Worm (Caenorhabditis elegans): ENCODE data around the gene mrpl-16.

The mrpl-16 gene

DNA sequence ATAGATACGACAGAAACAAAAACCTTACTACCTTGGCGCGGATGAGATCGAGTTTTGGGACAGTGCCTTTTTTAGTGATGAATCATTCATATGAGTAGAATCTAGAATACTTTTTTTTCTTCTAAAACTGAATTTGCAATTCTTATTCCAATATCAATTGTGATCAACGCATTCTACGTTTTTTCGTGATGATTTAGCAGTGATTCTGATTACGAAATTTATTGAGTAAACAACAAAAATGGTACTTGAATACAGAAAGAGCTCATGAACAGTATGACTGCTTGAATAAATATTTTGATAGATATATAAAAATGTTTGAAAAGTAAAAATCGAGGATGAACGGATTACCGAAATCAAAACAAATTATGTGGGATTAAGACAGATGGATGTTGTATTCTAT is 10.9 kb downstream of the mrpl-16 start, which contains the start of gene him-18:
Gene him-18 (minus strand): TSS at position 101 of the 400 bp plus-strand sequence.
- TF ChIP-seq hsf-1 (GFP tag; IDR thresholded peaks at IDR 0.05) = no peak
- no peak for TF ChIP-seq aptf-2 (GFP tag; conservative IDR thresholded peaks at IDR 0.05)
- no peak for TF ChIP-seq zim-3 (tag; optimal IDR thresholded peaks at IDR 0.05)
- no peak for TF ChIP-seq atf-7 (tag; optimal IDR thresholded peaks at IDR 0.05)
- no peak for TF ChIP-seq ztf-3 (GFP tag; optimal IDR thresholded peaks at IDR 0.05)
- no peak for TF ChIP-seq nfyb-1 (GFP tag; IDR thresholded peaks at IDR 0.05)
- no peak for TF ChIP-seq mcd-1 (GFP tag; IDR thresholded peaks at IDR 0.05)
- TF ChIP-seq nhr-120 (GFP tag; IDR thresholded peaks at IDR 0.05) = no peak
- TF ChIP-seq unc-62 (GFP tag; optimal IDR thresholded peaks at IDR 0.05) = no peak
- TF ChIP-seq ccch-3 (GFP tag; optimal IDR thresholded peaks at IDR 0.05) = no peak
- TF ChIP-seq bed-2 (GFP tag; IDR thresholded peaks at IDR 0.05) = no peak

DNA sequence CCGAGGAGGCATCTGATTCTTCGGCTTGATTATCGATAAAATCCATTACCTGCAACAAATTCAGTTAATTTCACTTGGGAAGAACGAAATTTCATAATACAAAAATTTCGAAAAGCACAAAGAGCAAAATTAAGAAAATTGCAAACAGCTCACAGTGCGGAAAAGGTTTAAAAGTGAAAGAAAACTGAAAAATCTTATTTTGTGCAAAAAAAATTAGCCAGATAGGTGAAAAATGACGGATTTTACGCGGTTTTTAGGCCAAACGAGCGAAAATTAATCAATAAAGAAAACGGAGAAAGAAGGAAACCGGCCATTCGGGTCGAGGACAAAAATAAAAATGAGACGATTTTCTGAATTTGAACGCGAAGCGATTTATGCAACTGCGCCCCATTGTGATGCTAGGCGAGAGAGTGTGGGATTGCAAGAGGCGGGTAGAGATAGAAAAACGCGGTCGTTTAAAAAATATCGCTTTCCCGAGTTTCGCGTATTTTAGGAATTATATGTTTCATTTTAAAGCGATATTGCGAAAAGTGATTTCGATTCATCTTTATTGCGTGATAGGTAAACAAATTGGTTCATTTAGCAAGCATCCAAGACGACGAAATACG is 16.5 kb downstream of the mrpl-16 start, which contains the start of gene emb-5:
Gene emb-5 (minus strand): TSS at position 51 of the 608 bp plus-strand sequence.
- peak; percentile 58 for TF ChIP-seq efl-1 (GFP tag; optimal IDR thresholded peaks at IDR 0.05)
- TF ChIP-seq dpl-1 (GFP tag; optimal IDR thresholded peaks at IDR 0.05) = peak; percentile 63
- TF ChIP-seq ztf-26 (tag; optimal IDR thresholded peaks at IDR 0.05) = no peak
- peak; percentile 72 for TF ChIP-seq dox-1 (GFP tag; IDR thresholded peaks at IDR 0.05)
- no peak for TF ChIP-seq Y53F4B.3 (GFP tag; IDR thresholded peaks at IDR 0.05)
- no peak for TF ChIP-seq C17E4.6 (GFP tag; IDR thresholded peaks at IDR 0.05)
- no peak for TF ChIP-seq mes-4 (tag; optimal IDR thresholded peaks at IDR 0.05)
- TF ChIP-seq ztf-28 (GFP tag; IDR thresholded peaks at IDR 0.05) = no peak
- no peak for TF ChIP-seq madf-3 (GFP tag; IDR thresholded peaks at IDR 0.05)
- no peak for TF ChIP-seq B0019.2 (GFP tag; conservative IDR thresholded peaks at IDR 0.05)
- peak; percentile 18 for TF ChIP-seq snpc-3.4 (tag; optimal IDR thresholded peaks at IDR 0.05)
- no peak for TF ChIP-seq K11D2.4 (GFP tag; IDR thresholded peaks at IDR 0.05)
- TF ChIP-seq F33H1.4 (GFP tag; IDR thresholded peaks at IDR 0.05) = 0 out of 2 replicates have a peak, but pooled peaks have one; percentile 41
- no peak for TF ChIP-seq F10E7.11 (tag; optimal IDR thresholded peaks at IDR 0.05)
- peak; percentile 9 for TF ChIP-seq snpc-1.3 (tag; optimal IDR thresholded peaks at IDR 0.05; ENCODE audit: insufficient read depth)
- TF ChIP-seq attf-5 (GFP tag; optimal IDR thresholded peaks at IDR 0.05) = peak; percentile 59
- TF ChIP-seq madf-6 (GFP tag; IDR thresholded peaks at IDR 0.05) = peak; percentile 43; the same call in 1 of the 2 replicates
- no peak for TF ChIP-seq madf-10 (tag; optimal IDR thresholded peaks at IDR 0.05)
- TF ChIP-seq sea-2 (GFP tag; IDR thresholded peaks at IDR 0.05) = no peak
- TF ChIP-seq lin-35 (GFP tag; optimal IDR thresholded peaks at IDR 0.05) = peak in 2 of 3 experiments; percentile 42 to 72
- peak; percentile 92 for TF ChIP-seq mcd-1 (GFP tag; IDR thresholded peaks at IDR 0.05)
- no peak for TF ChIP-seq cebp-2 (GFP tag; IDR thresholded peaks at IDR 0.05)
- TF ChIP-seq lin-54 (GFP tag; optimal IDR thresholded peaks at IDR 0.05) = peak; percentile 90
- TF ChIP-seq nhr-27 (tag; optimal IDR thresholded peaks at IDR 0.05) = no peak
- TF ChIP-seq hmg-1.2 (GFP tag; IDR thresholded peaks at IDR 0.05) = peak; percentile 97
- TF ChIP-seq him-1 (tag; optimal IDR thresholded peaks at IDR 0.05) = no peak
- TF ChIP-seq lsl-1 (GFP tag; optimal IDR thresholded peaks at IDR 0.05) = peak; percentile 44
- 0 out of 2 replicates have a peak, but pooled peaks have one; percentile 12 for TF ChIP-seq D2030.7 (GFP tag; IDR thresholded peaks at IDR 0.05)
- no peak for TF ChIP-seq xnd-1 (tag; optimal IDR thresholded peaks at IDR 0.05)
- TF ChIP-seq akir-1 (GFP tag; optimal IDR thresholded peaks at IDR 0.05) = no peak
- no peak for TF ChIP-seq ZK185.1 (tag; optimal IDR thresholded peaks at IDR 0.05; ENCODE audit: poor library complexity, severe bottlenecking)
- no peak for TF ChIP-seq egl-44 (GFP tag; IDR thresholded peaks at IDR 0.05)
- TF ChIP-seq ztf-18 (tag; optimal IDR thresholded peaks at IDR 0.05) = peak; percentile 34
- no peak for TF ChIP-seq T07F8.4 (tag; optimal IDR thresholded peaks at IDR 0.05)
- TF ChIP-seq F55B11.4 (tag; optimal IDR thresholded peaks at IDR 0.05; ENCODE audit: borderline replicate concordance, insufficient read depth) = no peak
- TF ChIP-seq ets-4 (GFP tag; optimal IDR thresholded peaks at IDR 0.05) = no peak
- TF ChIP-seq ztf-3 (GFP tag; optimal IDR thresholded peaks at IDR 0.05) = no peak
- no peak for TF ChIP-seq B0261.1 (tag; optimal IDR thresholded peaks at IDR 0.05)

Measured in whole organism, young adult.